Worm (Caenorhabditis elegans): Measurements from ENCODE around the gene F13D12.5.

Gene F13D12.5

ce11 chrII:11713569-11713968 is 13.0 kb upstream of the F13D12.5 start, which contains the start of gene F13D12.10:
F13D12.10 (plus strand) TSS chrII:11713799.
- TF ChIP-seq lin-39 (tag; optimal IDR thresholded peaks at IDR 0.05) (peak; percentile 55), mdl-1 (tag; optimal IDR thresholded peaks at IDR 0.05) (no peak), egl-27 (tag; optimal IDR thresholded peaks at IDR 0.05) (no peak), nfya-1 (tag; optimal IDR thresholded peaks at IDR 0.05; ENCODE audit: insufficient read depth) (peak; percentile 14)

DNA sequence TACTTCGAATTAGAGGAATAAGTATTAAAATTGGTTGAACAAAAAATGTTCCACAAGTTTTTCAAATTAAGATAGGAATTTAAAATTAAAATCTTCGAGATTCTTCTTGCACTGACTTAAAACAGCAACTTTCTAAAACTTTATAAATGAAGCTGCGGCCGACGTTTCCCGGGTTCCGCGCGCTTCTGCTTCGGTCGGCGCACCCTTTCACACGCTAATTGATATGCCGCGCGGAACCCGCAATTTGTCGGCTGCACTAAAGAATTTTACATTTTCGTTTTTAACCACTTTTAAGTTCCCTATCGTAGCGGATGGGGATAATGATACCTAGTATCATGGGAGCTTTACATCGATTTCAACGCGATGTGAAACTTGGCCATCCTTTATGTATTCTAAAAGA is 11.9 kb upstream of the F13D12.5 start:
- TF ChIP-seq snpc-4 (tag; optimal IDR thresholded peaks at IDR 0.05) (peak; percentile 50), lin-39 (tag; optimal IDR thresholded peaks at IDR 0.05) (no peak)

DNA sequence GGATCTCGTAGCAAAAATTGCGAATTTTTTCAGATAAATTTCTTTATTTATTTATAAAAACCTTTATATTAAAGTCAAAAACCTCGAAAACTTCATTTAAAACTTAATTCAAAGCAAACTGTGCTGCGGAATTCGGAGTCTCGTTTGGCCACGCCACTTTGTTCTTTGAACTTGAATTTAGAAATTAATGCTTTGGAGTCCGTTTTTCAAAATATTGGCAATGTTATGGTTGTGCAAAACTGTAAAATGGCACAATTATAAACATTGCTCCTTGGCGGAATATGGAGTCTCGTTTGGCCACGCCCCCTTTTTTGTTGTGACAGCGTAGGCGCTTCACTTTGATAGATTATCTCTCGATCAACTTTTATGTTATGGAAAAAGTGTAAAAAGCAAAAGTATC is 7.1 kb upstream of the F13D12.5 start:
- TF ChIP-seq R02D3.7 (tag; optimal IDR thresholded peaks at IDR 0.05) (no peak), lin-15B (tag; optimal IDR thresholded peaks at IDR 0.05) (no peak), ceh-9 (tag; optimal IDR thresholded peaks at IDR 0.05) (no peak), mml-1 (tag; optimal IDR thresholded peaks at IDR 0.05) (no peak), skn-1 (tag; optimal IDR thresholded peaks at IDR 0.05) (no peak), elt-2 (tag; optimal IDR thresholded peaks at IDR 0.05) (no peak), nhr-77 (tag; optimal IDR thresholded peaks at IDR 0.05) (no peak), nhr-12 (tag; optimal IDR thresholded peaks at IDR 0.05) (no peak), pha-4 (tag; optimal IDR thresholded peaks at IDR 0.05) (no peak), unc-62 (GFP tag; optimal IDR thresholded peaks at IDR 0.05) (no peak), nfya-1 (tag; optimal IDR thresholded peaks at IDR 0.05; ENCODE audit: insufficient read depth) (no peak), ceh-82 (tag; optimal IDR thresholded peaks at IDR 0.05) (no peak), hmg-11 (tag; optimal IDR thresholded peaks at IDR 0.05) (no peak), ztf-4 (tag; optimal IDR thresholded peaks at IDR 0.05) (no peak), ceh-28 (tag; optimal IDR thresholded peaks at IDR 0.05) (no peak), nhr-23 (tag; optimal IDR thresholded peaks at IDR 0.05) (no peak), fkh-10 (GFP tag; optimal IDR thresholded peaks at IDR 0.05) (no peak), nhr-76 (tag; optimal IDR thresholded peaks at IDR 0.05) (no peak)

DNA sequence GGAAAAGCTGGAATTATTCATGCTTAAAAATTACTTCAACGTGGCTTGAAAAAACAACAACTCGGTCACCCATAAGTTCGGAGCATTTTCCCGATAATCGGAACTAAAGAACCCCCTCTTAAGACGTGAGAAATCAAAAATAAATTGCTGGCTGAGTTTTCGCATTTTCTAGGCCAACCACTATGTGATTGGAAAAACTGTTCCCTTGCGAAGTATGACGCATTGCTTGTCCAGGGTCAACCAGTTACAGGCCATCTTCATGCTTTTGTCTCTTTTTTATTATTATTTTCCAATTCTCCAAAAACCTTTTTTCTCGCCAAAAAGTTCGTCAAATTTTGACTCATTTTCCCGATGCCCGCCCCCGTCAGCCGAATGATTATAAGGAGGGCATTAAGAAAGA is 6.5 kb upstream of the F13D12.5 start, which contains the start of gene F13D12.3:
TSS of gene F13D12.3 (plus strand) at position 301 of the 400 bp plus-strand sequence.
- TF ChIP-seq lsy-12 (tag; optimal IDR thresholded peaks at IDR 0.05) (no peak), nfya-1 (tag; optimal IDR thresholded peaks at IDR 0.05; ENCODE audit: insufficient read depth) (no peak), aly-2 (tag; optimal IDR thresholded peaks at IDR 0.05) (no peak), zag-1 (tag; optimal IDR thresholded peaks at IDR 0.05) (no peak), mdl-1 (tag; optimal IDR thresholded peaks at IDR 0.05) (no peak), R02D3.7 (tag; optimal IDR thresholded peaks at IDR 0.05) (no peak), ZK546.5 (tag; optimal IDR thresholded peaks at IDR 0.05) (no peak), nhr-25 (tag; optimal IDR thresholded peaks at IDR 0.05) (no peak), daf-12 (tag; optimal IDR thresholded peaks at IDR 0.05) (no peak)

ce11 chrII:11720819-11721218 is 5.8 kb upstream of the F13D12.5 start:
- no peak for TF ChIP-seq ceh-82 (tag; optimal IDR thresholded peaks at IDR 0.05)

- no peak for TF ChIP-seq nhr-77 (tag; optimal IDR thresholded peaks at IDR 0.05)
Observed at ce11 chrII:11721604-11722003, 5.0 kb upstream of the F13D12.5 start.

- no peak for TF ChIP-seq ztf-4 (tag; optimal IDR thresholded peaks at IDR 0.05)
- no peak for TF ChIP-seq nhr-25 (tag; optimal IDR thresholded peaks at IDR 0.05)
- TF ChIP-seq fos-1 (tag; optimal IDR thresholded peaks at IDR 0.05): no peak
- no peak for TF ChIP-seq mml-1 (tag; optimal IDR thresholded peaks at IDR 0.05)
- no peak for TF ChIP-seq sea-2 (GFP tag; optimal IDR thresholded peaks at IDR 0.05)
- no peak for TF ChIP-seq mdl-1 (tag; optimal IDR thresholded peaks at IDR 0.05)
- TF ChIP-seq snpc-4 (tag; optimal IDR thresholded peaks at IDR 0.05): no peak
- TF ChIP-seq unc-39 (tag; optimal IDR thresholded peaks at IDR 0.05): no peak
- TF ChIP-seq lin-15B (tag; optimal IDR thresholded peaks at IDR 0.05): no peak
- no peak for TF ChIP-seq nhr-28 (tag; optimal IDR thresholded peaks at IDR 0.05)
- TF ChIP-seq nhr-11 (tag; optimal IDR thresholded peaks at IDR 0.05): no peak
- TF ChIP-seq egl-27 (tag; optimal IDR thresholded peaks at IDR 0.05): no peak
- no peak for TF ChIP-seq lsy-12 (tag; optimal IDR thresholded peaks at IDR 0.05)
- TF ChIP-seq zag-1 (tag; optimal IDR thresholded peaks at IDR 0.05): no peak
- TF ChIP-seq nhr-237 (tag; optimal IDR thresholded peaks at IDR 0.05): no peak
- TF ChIP-seq elt-1 (tag; optimal IDR thresholded peaks at IDR 0.05): no peak
- no peak for TF ChIP-seq lin-39 (tag; optimal IDR thresholded peaks at IDR 0.05)
- TF ChIP-seq eor-1 (tag; optimal IDR thresholded peaks at IDR 0.05): no peak
- no peak for TF ChIP-seq nhr-23 (tag; optimal IDR thresholded peaks at IDR 0.05)
Observed at ce11 chrII:11722164-11722563, 4.5 kb upstream of the F13D12.5 start.
